Worm (Caenorhabditis elegans) whole organism, L3 larva: ENCODE results near the gene fah-1.

ENCODE experiments used
- lin-39 ChIP-seq: fragments of 150-350 bp; optimal IDR thresholded peaks from 2 replicates; lab custom pipeline; 2018; ENCODE audit warnings: missing biosample characterization, missing genetic modification reagents, missing genetic modification characterization
- nhr-12 ChIP-seq: fragments of 150-350 bp; optimal IDR thresholded peaks from 2 replicates; lab custom pipeline; 2014; ENCODE audit warnings: missing biosample characterization, missing genetic modification characterization
- nhr-237 ChIP-seq: fragments of 150-350 bp; optimal IDR thresholded peaks from 2 replicates; lab custom pipeline; 2014; ENCODE audit warnings: missing biosample characterization, missing genetic modification characterization
- nhr-67 ChIP-seq: fragments of 150-350 bp; optimal IDR thresholded peaks from 2 replicates; lab custom pipeline; 2014; ENCODE audit warnings: missing biosample characterization, missing genetic modification characterization
- ztf-11 ChIP-seq: fragments of 150-350 bp; optimal IDR thresholded peaks from 2 replicates; lab custom pipeline; 2014; ENCODE audit warnings: missing biosample characterization, missing genetic modification characterization

DNA sequence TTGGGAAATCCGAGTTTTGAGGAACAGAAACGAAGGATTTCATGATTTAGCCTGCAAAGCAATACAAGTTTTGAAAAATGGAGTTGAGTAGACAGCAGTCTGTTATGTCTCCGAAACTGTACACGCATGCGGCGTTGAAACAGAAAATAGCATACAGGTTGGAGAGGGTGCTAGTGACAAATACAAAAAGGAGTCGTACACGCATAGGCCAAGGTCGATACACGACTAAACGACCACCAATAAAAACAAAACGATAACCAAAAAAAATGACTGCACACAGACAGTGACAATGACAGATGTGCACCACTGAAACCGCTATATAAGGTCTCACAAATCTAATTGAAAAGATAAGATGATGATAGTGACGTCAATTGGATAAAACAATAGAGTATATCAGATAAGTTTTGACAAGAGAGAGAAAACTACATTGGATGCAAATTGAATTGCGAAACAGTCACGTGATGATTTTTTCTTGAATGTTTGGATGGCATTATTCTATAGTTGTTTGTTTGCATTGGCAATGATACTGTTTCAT is at the start of gene fah-1:
- no peak for TF ChIP-seq ztf-11 (tag; lab: Kevin White, UChicago)
- TF ChIP-seq nhr-237 (tag; lab: Kevin White, UChicago): no peak
- TF ChIP-seq nhr-12 (tag; lab: Kevin White, UChicago): no peak
- no peak for TF ChIP-seq lin-39 (tag; lab: Kevin White, UChicago)
- no peak for TF ChIP-seq nhr-67 (tag; lab: Kevin White, UChicago)
